Fruit fly (Drosophila melanogaster) whole organism, pupa: ENCODE data around the gene Cyp6v1.

Experiments used
- CG10348 ChIP-seq: fragments of 200-800 bp; sonication (Bioruptor generic); IDR thresholded peaks from 2 replicates; pipeline ENCODE4 v1.3.6; 2022; ENCODE audit warnings: missing biosample characterization, missing genetic modification characterization
- CG15710 ChIP-seq: fragments of 200-800 bp; sonication (Bioruptor generic); optimal IDR thresholded peaks from 2 replicates; lab custom pipeline; 2018; ENCODE audit warnings: missing biosample characterization, mild to moderate bottlenecking, missing genetic modification characterization, moderate library complexity
- CG17806 ChIP-seq: fragments of 200-800 bp; sonication (Bioruptor generic); optimal IDR thresholded peaks from 2 replicates; lab custom pipeline; 2018; ENCODE audit warnings: missing biosample characterization, mild to moderate bottlenecking, missing genetic modification characterization, moderate library complexity
- CG34367 ChIP-seq: fragments of 200-800 bp; sonication (Bioruptor generic); optimal IDR thresholded peaks from 2 replicates; lab custom pipeline; 2018; ENCODE audit warnings: missing biosample characterization, mild to moderate bottlenecking, missing genetic modification characterization
- CG4496 ChIP-seq: fragments of 200-800 bp; sonication (Bioruptor generic); IDR thresholded peaks from 3 replicates; pipeline ENCODE4 v1.3.6; 2022; ENCODE audit warnings: missing biosample characterization, missing genetic modification characterization
- CG8301 ChIP-seq: fragments of 200-800 bp; sonication (Bioruptor generic); optimal IDR thresholded peaks from 2 replicates; lab custom pipeline; 2018; ENCODE audit warnings: missing biosample characterization, mild to moderate bottlenecking, missing genetic modification characterization
- D1 ChIP-seq: fragments of 200-800 bp; sonication (Bioruptor generic); optimal IDR thresholded peaks from 2 replicates; lab custom pipeline; 2018; ENCODE audit warnings: missing biosample characterization, mild to moderate bottlenecking, missing genetic modification characterization, moderate library complexity
- EcR ChIP-seq: fragments of 200-800 bp; sonication (Bioruptor generic); optimal IDR thresholded peaks from 3 replicates; lab custom pipeline; 2019; ENCODE audit warnings: missing biosample characterization, missing genetic modification characterization, mild to moderate bottlenecking, moderate library complexity, missing genetic modification reagents
- Ets98B ChIP-seq: fragments of 200-800 bp; sonication (Bioruptor generic); IDR thresholded peaks from 2 replicates; pipeline ENCODE4 v1.3.6; 2022; ENCODE audit warnings: missing biosample characterization, missing genetic modification characterization
- fd96Ca ChIP-seq: fragments of 200-800 bp; sonication (Bioruptor generic); IDR thresholded peaks from 3 replicates; pipeline ENCODE4 v1.3.6; 2022; ENCODE audit warnings: missing biosample characterization, missing genetic modification characterization

dm6 chrX:20652353-20652752 is 4.6 kb upstream of the Cyp6v1 start:
- TF ChIP-seq CG34367 (tag; lab: Kevin White, UChicago) (no peak), CG15710 (tag; lab: Kevin White, UChicago) (no peak), CG17806 (tag; lab: Kevin White, UChicago) (no peak), D1 (tag; lab: Kevin White, UChicago) (no peak), CG10348 (GFP tag; lab: Robert Waterston, UW) (no peak), fd96Ca (no peak), Ets98B (GFP tag; lab: Robert Waterston, UW) (no peak), CG4496 (GFP tag; lab: Robert Waterston, UW) (no peak), CG8301 (tag; lab: Kevin White, UChicago) (no peak), EcR (GFP tag; lab: Kevin White, UChicago) (no peak)
